Fruit fly (Drosophila melanogaster) S2 (cell line): ENCODE data around the gene Ccp84Ae.

ENCODE experiments used
- CG8478 ChIP-seq: fragments of >200 bp; optimal IDR thresholded peaks from 2 replicates; lab custom pipeline; 2018
- CTCF ChIP-seq, 2 experiments: fragments of >200 bp; optimal IDR thresholded peaks; 2 replicates each; lab custom pipeline; 2018

dm6 chr3R:6687219-6687618 lies 4.3 kb downstream of the Ccp84Ae start:
- no peak for TF ChIP-seq CG8478 (lab: Kevin White, UChicago)
- TF ChIP-seq CTCF (optimal IDR thresholded peaks at IDR 0.05; lab: Kevin White, UChicago) = no peak
